Worm (Caenorhabditis elegans) whole organism, L2 larva: Measurements from ENCODE around the gene M02D8.3.

ENCODE experiments used
- R02D3.7 ChIP-seq: fragments of 150-350 bp; optimal IDR thresholded peaks from 2 replicates; lab custom pipeline; 2014; ENCODE audit warnings: missing biosample characterization, missing genetic modification characterization
- Y55F3AM.14 ChIP-seq: fragments of 200-800 bp; sonication (Bioruptor generic); optimal IDR thresholded peaks from 2 replicates; lab custom pipeline; 2018; ENCODE audit warnings: mild to moderate bottlenecking, missing genetic modification characterization, missing compliant biosample characterization
- ZK546.5 ChIP-seq: sonication (generic microtip); optimal IDR thresholded peaks from 2 replicates; lab custom pipeline; 2017; ENCODE audit warnings: missing biosample characterization, missing genetic modification characterization
- aly-2 ChIP-seq: fragments of 150-350 bp; optimal IDR thresholded peaks from 2 replicates; lab custom pipeline; 2014; ENCODE audit warnings: missing biosample characterization, missing genetic modification characterization
- ama-1 ChIP-seq: fragments of 150-350 bp; optimal IDR thresholded peaks from 2 replicates; lab custom pipeline; 2018; ENCODE audit warnings: inconsistent platforms
- blmp-1 ChIP-seq: sonication (generic microtip); optimal IDR thresholded peaks from 2 replicates; lab custom pipeline; 2017; ENCODE audit warnings: missing genetic modification characterization, mild to moderate bottlenecking, missing compliant biosample characterization, antibody characterized with exemption, moderate library complexity; ENCODE audit not compliant: insufficient read depth
- ceh-16 ChIP-seq: fragments of 150-350 bp; optimal IDR thresholded peaks from 2 replicates; lab custom pipeline; 2014; ENCODE audit warnings: missing biosample characterization, missing genetic modification characterization
- ceh-82 ChIP-seq: fragments of 150-350 bp; optimal IDR thresholded peaks from 2 replicates; lab custom pipeline; 2014; ENCODE audit warnings: missing biosample characterization, missing genetic modification characterization
- crh-2 ChIP-seq: sonication (generic microtip); optimal IDR thresholded peaks from 2 replicates; lab custom pipeline; 2017; ENCODE audit warnings: missing biosample characterization, missing genetic modification characterization
- dmd-4 ChIP-seq: sonication (generic microtip); optimal IDR thresholded peaks from 2 replicates; lab custom pipeline; 2017; ENCODE audit warnings: missing biosample characterization, missing genetic modification characterization
- egl-27 ChIP-seq: sonication (generic microtip); optimal IDR thresholded peaks from 3 replicates; lab custom pipeline; 2017; ENCODE audit warnings: missing biosample characterization, missing genetic modification reagents, missing genetic modification characterization
- elt-1 ChIP-seq: fragments of 150-350 bp; optimal IDR thresholded peaks from 2 replicates; lab custom pipeline; 2014; ENCODE audit warnings: missing biosample characterization, missing genetic modification characterization
- elt-3 ChIP-seq: sonication (generic microtip); optimal IDR thresholded peaks from 2 replicates; lab custom pipeline; 2017; ENCODE audit warnings: missing biosample characterization, missing genetic modification characterization
- fos-1 ChIP-seq: fragments of 150-350 bp; optimal IDR thresholded peaks from 2 replicates; lab custom pipeline; 2014; ENCODE audit warnings: missing biosample characterization, missing genetic modification characterization
- gmeb-1 ChIP-seq: fragments of 150-350 bp; optimal IDR thresholded peaks from 2 replicates; lab custom pipeline; 2014; ENCODE audit warnings: missing biosample characterization, missing genetic modification characterization
- lin-11 ChIP-seq: fragments of 150-350 bp; sonication (generic microtip); optimal IDR thresholded peaks from 2 replicates; lab custom pipeline; 2014; ENCODE audit warnings: missing biosample characterization, missing genetic modification characterization, inconsistent platforms, mixed read lengths
- lin-39 ChIP-seq: fragments of 150-350 bp; optimal IDR thresholded peaks from 2 replicates; lab custom pipeline; 2014; ENCODE audit warnings: missing biosample characterization, missing genetic modification reagents, missing genetic modification characterization
- lsy-2 ChIP-seq, 2 experiments: fragments of 150-350 bp in 1 of 2; sonication (generic microtip) in 1 of 2; optimal IDR thresholded peaks; 2 replicates each; lab custom pipeline; 2014 to 2017; ENCODE audit warnings: missing biosample characterization in 2 of 2, missing genetic modification characterization in 2 of 2
- mab-5 ChIP-seq: fragments of 150-350 bp; optimal IDR thresholded peaks from 2 replicates; lab custom pipeline; 2014; ENCODE audit warnings: missing biosample characterization, missing genetic modification characterization
- nhr-11 ChIP-seq: fragments of 150-350 bp; optimal IDR thresholded peaks from 2 replicates; lab custom pipeline; 2014; ENCODE audit warnings: missing biosample characterization, missing genetic modification characterization
- nhr-12 ChIP-seq: fragments of 150-350 bp; optimal IDR thresholded peaks from 2 replicates; lab custom pipeline; 2014; ENCODE audit warnings: missing biosample characterization, missing genetic modification characterization
- nhr-129 ChIP-seq: fragments of 150-350 bp; optimal IDR thresholded peaks from 2 replicates; lab custom pipeline; 2014; ENCODE audit warnings: missing biosample characterization, missing genetic modification characterization
- nhr-21 ChIP-seq: fragments of 150-350 bp; optimal IDR thresholded peaks from 2 replicates; lab custom pipeline; 2014; ENCODE audit warnings: missing biosample characterization, missing genetic modification characterization
- nhr-237 ChIP-seq: fragments of 150-350 bp; optimal IDR thresholded peaks from 2 replicates; lab custom pipeline; 2014; ENCODE audit warnings: missing biosample characterization, missing genetic modification characterization
- nhr-25 ChIP-seq: fragments of 150-350 bp; sonication (generic microtip); optimal IDR thresholded peaks from 3 replicates; lab custom pipeline; 2014; ENCODE audit warnings: missing biosample characterization, missing genetic modification characterization
- nhr-6 ChIP-seq: fragments of 150-350 bp; optimal IDR thresholded peaks from 2 replicates; lab custom pipeline; 2014; ENCODE audit warnings: missing biosample characterization, missing genetic modification characterization
- nhr-77 ChIP-seq: fragments of 150-350 bp; optimal IDR thresholded peaks from 2 replicates; lab custom pipeline; 2014; ENCODE audit warnings: missing biosample characterization, missing genetic modification characterization
- peb-1 ChIP-seq: fragments of 150-350 bp; optimal IDR thresholded peaks from 2 replicates; lab custom pipeline; 2014; ENCODE audit warnings: missing biosample characterization, missing genetic modification characterization
- sem-4 ChIP-seq: fragments of 150-350 bp; optimal IDR thresholded peaks from 2 replicates; lab custom pipeline; 2014; ENCODE audit warnings: missing biosample characterization, missing genetic modification reagents, missing genetic modification characterization
- skn-1 ChIP-seq: sonication (generic microtip); optimal IDR thresholded peaks from 2 replicates; lab custom pipeline; 2017; ENCODE audit warnings: missing biosample characterization, missing genetic modification characterization
- sma-9 ChIP-seq, 2 experiments: fragments of 150-350 bp in 1 of 2; sonication (generic microtip) in 1 of 2; optimal IDR thresholded peaks; 2 replicates each; lab custom pipeline; 2014 to 2016; ENCODE audit warnings: missing genetic modification characterization in 2 of 2, mild to moderate bottlenecking in 1 of 2, missing biosample characterization in 1 of 2, missing compliant biosample characterization in 1 of 2, missing genetic modification reagents in 1 of 2, moderate library complexity in 1 of 2
- snpc-4 ChIP-seq: fragments of 150-350 bp; optimal IDR thresholded peaks from 2 replicates; lab custom pipeline; 2014; ENCODE audit warnings: missing biosample characterization, missing genetic modification characterization
- unc-55 ChIP-seq: fragments of 150-350 bp; sonication (generic microtip); optimal IDR thresholded peaks from 3 replicates; lab custom pipeline; 2014; ENCODE audit warnings: missing biosample characterization, missing genetic modification reagents, missing genetic modification characterization
- unc-62 ChIP-seq: fragments of 150-350 bp; optimal IDR thresholded peaks from 2 replicates; lab custom pipeline; 2014; ENCODE audit warnings: missing biosample characterization, missing genetic modification reagents, missing genetic modification characterization
- zag-1 ChIP-seq: fragments of 150-350 bp; optimal IDR thresholded peaks from 2 replicates; lab custom pipeline; 2014; ENCODE audit warnings: missing biosample characterization, missing genetic modification characterization
- ztf-1 ChIP-seq: fragments of 200-800 bp; sonication (Bioruptor generic); conservative IDR thresholded peaks from 2 replicates; pipeline ENCODE4 v1.3.6; 2022; ENCODE audit warnings: missing genetic modification characterization, missing compliant biosample characterization
- ztf-4 ChIP-seq: fragments of 150-350 bp; optimal IDR thresholded peaks from 2 replicates; lab custom pipeline; 2014; ENCODE audit warnings: missing biosample characterization, missing genetic modification characterization

The M02D8.3 gene

DNA sequence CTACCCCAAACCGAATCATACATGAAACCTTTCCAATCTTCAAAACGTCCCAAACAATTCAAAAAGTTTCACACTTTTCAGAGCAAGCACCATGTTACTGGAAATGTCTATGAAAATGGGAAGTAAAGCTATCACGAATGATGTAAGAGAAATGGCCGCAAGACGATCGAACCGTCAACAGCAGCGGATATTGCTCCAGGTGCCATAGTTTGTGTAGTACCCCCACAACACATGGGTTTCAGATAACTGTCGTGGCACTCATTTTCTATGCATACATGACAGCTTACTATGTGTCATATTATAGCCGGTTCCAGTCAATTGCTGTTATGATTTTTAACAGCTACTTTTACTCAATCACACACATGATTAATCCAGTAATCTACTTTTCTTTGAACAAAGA is 47.4 kb upstream of the M02D8.3 start, which contains the start of gene ZK721.3:
Gene ZK721.3, plus strand, starts transcription at position 301 of the 400 bp plus-strand sequence.
- TF ChIP-seq ceh-16 (tag; lab: Kevin White, UChicago) (no peak), blmp-1 (tag; lab: Kevin White, UChicago) (no peak), nhr-12 (tag; lab: Kevin White, UChicago) (no peak), nhr-6 (tag; lab: Kevin White, UChicago) (no peak), lin-11 (tag; lab: Kevin White, UChicago) (no peak), ztf-1 (GFP tag; lab: Robert Waterston, UW) (no peak), nhr-77 (no peak), nhr-129 (tag; lab: Kevin White, UChicago) (no peak), nhr-11 (tag; lab: Kevin White, UChicago) (no peak)
- TF ChIP-seq, all 48 proteins: peak for 0

DNA sequence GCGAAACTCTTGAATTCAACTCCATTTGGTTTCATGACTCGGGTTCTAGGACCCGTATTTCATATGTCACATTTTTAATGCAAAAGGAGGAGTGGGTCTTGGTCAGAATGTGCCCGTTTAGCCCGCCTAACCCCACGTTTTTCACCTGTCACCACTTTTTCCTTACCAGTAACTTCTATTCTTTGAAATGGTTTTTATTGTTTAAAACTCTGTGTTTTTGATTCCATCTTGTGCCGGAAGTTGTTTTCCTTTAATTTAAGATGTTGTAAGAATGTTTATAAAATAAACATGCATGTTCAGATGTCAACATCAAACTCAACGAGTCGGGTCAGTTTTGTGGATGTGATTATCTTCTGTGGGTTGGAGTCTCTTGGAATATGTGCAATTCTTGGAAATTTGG is 41.7 kb upstream of the M02D8.3 start, which contains the start of gene ZK721.4:
Gene ZK721.4, plus strand, starts transcription at position 301 of the 400 bp plus-strand sequence.
- no peak for TF ChIP-seq crh-2 (tag; lab: Kevin White, UChicago)
- TF ChIP-seq ztf-1 (GFP tag; lab: Robert Waterston, UW) = no peak
- TF ChIP-seq ama-1 (lab: Kevin White, UChicago) = no peak
- no peak for TF ChIP-seq sma-9 (GFP tag; optimal IDR thresholded peaks at IDR 0.05; lab: Kevin White, UChicago)
- no peak for TF ChIP-seq sma-9 (tag; optimal IDR thresholded peaks at IDR 0.05; lab: Kevin White, UChicago)
- TF ChIP-seq sem-4 (tag; lab: Kevin White, UChicago) = no peak
- no peak for TF ChIP-seq nhr-6 (tag; lab: Kevin White, UChicago)
- no peak for TF ChIP-seq nhr-237 (tag; lab: Kevin White, UChicago)
- no peak for TF ChIP-seq zag-1
- no peak for TF ChIP-seq gmeb-1 (tag; lab: Kevin White, UChicago)
- TF ChIP-seq Y55F3AM.14 (GFP tag; lab: Kevin White, UChicago) = no peak
- no peak for TF ChIP-seq ZK546.5 (tag; lab: Kevin White, UChicago)
- no peak for TF ChIP-seq lsy-2 (tag; optimal IDR thresholded peaks at IDR 0.05; lab: Kevin White, UChicago)
- no peak for TF ChIP-seq peb-1
- no peak for TF ChIP-seq ceh-82 (tag; lab: Kevin White, UChicago)
- no peak for TF ChIP-seq ztf-4
- no peak for TF ChIP-seq nhr-21 (tag; lab: Kevin White, UChicago)
- no peak for TF ChIP-seq elt-3 (tag; lab: Kevin White, UChicago)
- TF ChIP-seq nhr-12 (tag; lab: Kevin White, UChicago) = no peak
- TF ChIP-seq nhr-77 = no peak
- no peak for TF ChIP-seq skn-1 (tag; lab: Kevin White, UChicago)

DNA sequence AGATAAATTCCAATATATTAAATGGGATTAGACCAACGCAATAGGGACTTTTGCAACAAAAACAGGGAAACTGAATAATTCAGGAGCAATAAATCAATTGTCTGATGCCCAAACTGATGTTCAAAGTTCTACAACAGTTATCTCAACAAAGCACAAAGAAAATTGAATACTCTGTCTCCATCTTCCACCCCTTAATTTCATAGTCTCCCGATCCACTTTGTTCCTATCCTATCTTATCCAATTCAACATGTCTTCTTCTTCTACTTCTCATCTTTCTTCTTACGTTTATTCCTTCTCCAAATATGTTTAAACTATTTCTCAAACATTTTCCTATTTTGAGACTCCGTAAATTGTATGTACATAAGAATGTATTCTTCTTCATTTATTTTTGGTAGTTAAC is 33.5 kb upstream of the M02D8.3 start:
- no peak for TF ChIP-seq gmeb-1 (tag; lab: Kevin White, UChicago)
- TF ChIP-seq fos-1 = no peak
- TF ChIP-seq elt-3 (tag; lab: Kevin White, UChicago) = no peak
- no peak for TF ChIP-seq nhr-12 (tag; lab: Kevin White, UChicago)
- TF ChIP-seq snpc-4 (tag; lab: Kevin White, UChicago) = no peak
- TF ChIP-seq nhr-21 (tag; lab: Kevin White, UChicago) = no peak
- no peak for TF ChIP-seq nhr-77
- TF ChIP-seq nhr-6 (tag; lab: Kevin White, UChicago) = no peak
- no peak for TF ChIP-seq egl-27
- no peak for TF ChIP-seq lin-39 (tag; lab: Kevin White, UChicago)
- no peak for TF ChIP-seq ama-1 (lab: Kevin White, UChicago)
- no peak for TF ChIP-seq R02D3.7 (tag; lab: Kevin White, UChicago)
- no peak for TF ChIP-seq elt-1

DNA sequence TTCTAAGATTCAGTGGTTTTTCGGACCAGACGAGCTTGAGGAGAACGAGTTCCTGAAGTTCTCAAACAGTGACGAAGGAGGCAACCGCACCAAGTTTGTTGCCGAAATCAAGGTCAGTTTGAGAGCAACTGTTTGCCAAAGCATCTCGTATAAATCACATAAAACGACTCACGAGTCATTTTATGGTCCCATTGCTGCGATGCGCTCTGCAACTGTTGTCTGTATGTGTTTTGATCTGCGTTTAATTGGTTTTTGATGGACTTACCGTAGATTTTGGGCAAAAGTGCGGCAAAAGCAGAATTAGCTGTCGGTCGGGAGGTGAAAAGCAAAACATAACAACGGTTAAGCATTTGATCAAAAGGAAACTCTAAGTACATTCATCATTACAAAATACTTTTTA is 27.2 kb upstream of the M02D8.3 start:
- TF ChIP-seq mab-5 = peak; percentile 42
- peak; percentile 28 for TF ChIP-seq nhr-129 (tag; lab: Kevin White, UChicago)
- no peak for TF ChIP-seq lin-39 (tag; lab: Kevin White, UChicago)
- no peak for TF ChIP-seq nhr-11 (tag; lab: Kevin White, UChicago)
- peak; percentile 13 for TF ChIP-seq sma-9 (GFP tag; optimal IDR thresholded peaks at IDR 0.05; lab: Kevin White, UChicago)
- TF ChIP-seq sma-9 (tag; optimal IDR thresholded peaks at IDR 0.05; lab: Kevin White, UChicago) = no peak
- TF ChIP-seq ztf-4 = no peak
- no peak for TF ChIP-seq unc-62 (GFP tag; lab: Kevin White, UChicago)
- no peak for TF ChIP-seq nhr-21 (tag; lab: Kevin White, UChicago)
- peak in 1 of 2 experiments; percentile 13 for TF ChIP-seq lsy-2 (tag; optimal IDR thresholded peaks at IDR 0.05; lab: Kevin White, UChicago)
- no peak for TF ChIP-seq nhr-25 (tag; lab: Kevin White, UChicago)
- TF ChIP-seq blmp-1 (tag; lab: Kevin White, UChicago) = no peak
- TF ChIP-seq dmd-4 (tag; lab: Kevin White, UChicago) = no peak
- TF ChIP-seq ZK546.5 (tag; lab: Kevin White, UChicago) = no peak
- no peak for TF ChIP-seq aly-2 (tag; lab: Kevin White, UChicago)
- no peak for TF ChIP-seq unc-55 (GFP tag; lab: Kevin White, UChicago)
